Fruit fly (Drosophila melanogaster): ENCODE measurements around the gene Gr28a.
A peak's percentile ranks its signal among the peaks of the same experiment; 100 is the strongest.

Gr28a gene

dm6 chr2L:7431861-7432601, 22.0 kb downstream of the Gr28a start:
- TF ChIP-seq CG8478 (optimal IDR thresholded peaks at IDR 0.05), result no peak

dm6 chr2L:7430313-7430712, 23.7 kb downstream of the Gr28a start:
- no peak for TF ChIP-seq CG8478 (optimal IDR thresholded peaks at IDR 0.05)

- no peak for TF ChIP-seq CTCF (optimal IDR thresholded peaks at IDR 0.05)
- TF ChIP-seq CG8478 (optimal IDR thresholded peaks at IDR 0.05), result no peak
These were observed 26.2 kb downstream of the Gr28a start for dm6 chr2L:7427786-7428137.

- TF ChIP-seq CTCF (optimal IDR thresholded peaks at IDR 0.05) (peak; percentile 43 to 60), CG8478 (optimal IDR thresholded peaks at IDR 0.05) (no peak)
These were observed 26.8 kb downstream of the Gr28a start for dm6 chr2L:7427067-7427785.

- TF ChIP-seq CTCF (optimal IDR thresholded peaks at IDR 0.05) (no peak), CG8478 (optimal IDR thresholded peaks at IDR 0.05) (no peak)
These were observed 27.5 kb downstream of the Gr28a start, which contains the start of gene muc for dm6 chr2L:7426326-7427066. Gene muc (plus strand): TSS chr2L:7426866.

dm6 chr2L:7425690-7426056, 28.3 kb downstream of the Gr28a start:
- TF ChIP-seq CG8478 (optimal IDR thresholded peaks at IDR 0.05) (no peak), CTCF (optimal IDR thresholded peaks at IDR 0.05) (no peak)

- TF ChIP-seq CTCF (optimal IDR thresholded peaks at IDR 0.05), result no peak
- TF ChIP-seq CG8478 (optimal IDR thresholded peaks at IDR 0.05), result no peak
These were observed 28.9 kb downstream of the Gr28a start for dm6 chr2L:7424907-7425689.

- TF ChIP-seq CTCF (optimal IDR thresholded peaks at IDR 0.05) (no peak), CG8478 (optimal IDR thresholded peaks at IDR 0.05) (no peak)
These were observed 29.6 kb downstream of the Gr28a start for dm6 chr2L:7424282-7424905.

- TF ChIP-seq CG8478 (optimal IDR thresholded peaks at IDR 0.05) (no peak), CTCF (optimal IDR thresholded peaks at IDR 0.05) (peak; percentile 78 to 79)
These were observed 30.6 kb downstream of the Gr28a start for dm6 chr2L:7423333-7423895.

- TF ChIP-seq CTCF (optimal IDR thresholded peaks at IDR 0.05), result no peak
- no peak for TF ChIP-seq CG8478 (optimal IDR thresholded peaks at IDR 0.05)
These were observed 31.4 kb downstream of the Gr28a start for dm6 chr2L:7422429-7423283.

- TF ChIP-seq CTCF (optimal IDR thresholded peaks at IDR 0.05) (no peak), CG8478 (optimal IDR thresholded peaks at IDR 0.05) (no peak)
These were observed 33.4 kb downstream of the Gr28a start for dm6 chr2L:7420305-7421287.

All from S2 (cell line).